Worm (Caenorhabditis elegans): ENCODE measurements around the gene zfp-1.
A peak's percentile ranks its signal among the peaks of the same experiment; 100 is the strongest.

zfp-1 gene

DNA sequence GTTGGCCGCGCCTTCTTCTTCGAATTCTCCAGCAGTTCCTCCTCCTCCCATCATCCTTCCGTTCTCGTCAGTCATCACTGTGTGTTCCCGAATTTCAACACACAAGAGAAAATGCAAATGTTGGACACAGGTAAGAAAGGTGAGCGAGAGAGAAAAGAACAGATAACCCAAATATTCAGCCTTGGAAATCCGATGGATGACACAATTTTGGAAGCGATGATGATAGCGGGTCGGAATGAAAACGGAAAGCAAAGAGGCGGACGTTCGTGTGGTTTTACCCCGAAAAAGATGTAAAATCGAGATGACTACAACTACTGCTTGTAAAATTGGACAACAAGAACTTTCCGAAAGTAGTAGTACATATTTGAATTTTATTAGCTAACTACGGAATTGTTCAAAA, 48.5 kb downstream of the zfp-1 start:
- TF ChIP-seq blmp-1 (tag; optimal IDR thresholded peaks at IDR 0.05) (peak; percentile 73), ztf-4 (tag; optimal IDR thresholded peaks at IDR 0.05) (no peak), unc-62 (GFP tag; optimal IDR thresholded peaks at IDR 0.05) (no peak)

DNA sequence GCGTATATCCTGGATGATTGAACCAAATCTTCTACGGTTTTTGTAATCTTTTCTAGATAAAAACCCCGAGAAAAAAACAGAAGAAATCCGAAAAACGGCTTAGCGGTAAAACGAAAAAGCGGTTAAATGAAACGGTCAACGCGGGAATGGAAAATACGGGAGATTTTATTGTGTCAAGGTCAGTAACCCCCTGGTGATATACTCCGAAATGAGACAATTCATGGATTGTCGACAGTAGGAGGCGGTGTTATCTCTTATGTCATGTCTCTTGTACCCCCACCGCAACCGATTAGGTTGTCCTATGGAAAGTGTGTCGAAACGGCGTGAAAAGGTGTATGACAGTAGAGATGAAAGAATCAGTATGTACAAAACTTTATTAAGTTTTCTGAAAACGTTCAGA, 52.8 kb downstream of the zfp-1 start:
- TF ChIP-seq efl-1 (optimal IDR thresholded peaks at IDR 0.05): no peak
- TF ChIP-seq efl-1 (GFP tag; optimal IDR thresholded peaks at IDR 0.05 in 1 of 2): no peak
- peak; percentile 81 for TF ChIP-seq blmp-1 (tag; optimal IDR thresholded peaks at IDR 0.05)

- TF ChIP-seq swsn-7 (tag; optimal IDR thresholded peaks at IDR 0.05) (no peak), nhr-76 (tag; optimal IDR thresholded peaks at IDR 0.05) (no peak), efl-3 (GFP tag; optimal IDR thresholded peaks at IDR 0.05) (no peak), mab-9 (GFP tag; IDR thresholded peaks at IDR 0.05) (no peak), efl-1 (optimal IDR thresholded peaks at IDR 0.05) (no peak), efl-1 (GFP tag; optimal IDR thresholded peaks at IDR 0.05 in 1 of 2) (no peak)
These were observed 53.8 kb downstream of the zfp-1 start, which contains the start of gene F44E2.6 for ce11 chrIII:8845114-8845513. Gene F44E2.6 (minus strand): TSS chrIII:8845214.

DNA sequence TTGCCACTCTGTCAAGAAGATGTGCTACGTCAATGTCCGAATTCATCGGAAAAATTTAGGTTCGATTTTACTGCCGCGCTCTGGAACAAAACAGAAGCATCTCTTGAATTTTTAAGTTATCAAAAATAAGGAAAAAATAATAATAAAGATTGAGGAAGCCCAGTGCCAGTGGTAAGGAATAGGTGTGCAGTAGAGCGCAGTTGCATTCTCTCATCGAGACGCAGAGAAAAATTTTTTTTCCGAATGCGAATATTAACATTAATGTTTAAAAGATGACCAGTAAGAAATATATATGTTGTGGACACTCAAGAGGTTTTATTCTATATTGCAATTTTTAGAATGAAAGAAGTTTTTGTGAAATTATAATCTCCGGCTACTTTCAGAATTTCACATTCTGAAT, 56.4 kb downstream of the zfp-1 start:
- TF ChIP-seq swsn-7 (tag; optimal IDR thresholded peaks at IDR 0.05): peak; percentile 52
- TF ChIP-seq lin-39 (tag; optimal IDR thresholded peaks at IDR 0.05): no peak
- TF ChIP-seq ceh-8 (GFP tag; optimal IDR thresholded peaks at IDR 0.05): no peak
- peak; percentile 28 for TF ChIP-seq tbx-2 (tag; optimal IDR thresholded peaks at IDR 0.05)
- no peak for TF ChIP-seq ets-5 (GFP tag; IDR thresholded peaks at IDR 0.05)
- TF ChIP-seq snpc-4 (tag; optimal IDR thresholded peaks at IDR 0.05): no peak
- TF ChIP-seq zag-1 (tag; optimal IDR thresholded peaks at IDR 0.05): no peak
- TF ChIP-seq aha-1 (tag; optimal IDR thresholded peaks at IDR 0.05): no peak
- peak; percentile 26 for TF ChIP-seq C04F5.9 (tag; optimal IDR thresholded peaks at IDR 0.05)
- peak; percentile 35; the same call in 1 of the 2 replicates for TF ChIP-seq nhr-19 (GFP tag; conservative IDR thresholded peaks at IDR 0.05)
- no peak for TF ChIP-seq nhr-76 (tag; optimal IDR thresholded peaks at IDR 0.05)
- TF ChIP-seq isw-1 (GFP tag; IDR thresholded peaks at IDR 0.05): peak; percentile 2; the same call in 1 of the 2 replicates
- peak; percentile 75 to 76 for TF ChIP-seq efl-1 (optimal IDR thresholded peaks at IDR 0.05)
- TF ChIP-seq efl-1 (GFP tag; optimal IDR thresholded peaks at IDR 0.05 in 1 of 2): peak; percentile 75 to 96
- TF ChIP-seq mab-9 (GFP tag; IDR thresholded peaks at IDR 0.05): no peak
- peak; percentile 52 for TF ChIP-seq nhr-90 (tag; optimal IDR thresholded peaks at IDR 0.05; ENCODE audit: poor library complexity)
- TF ChIP-seq ztf-11 (tag; optimal IDR thresholded peaks at IDR 0.05): no peak
- TF ChIP-seq alr-1 (tag; optimal IDR thresholded peaks at IDR 0.05; ENCODE audit: borderline replicate concordance): no peak
- no peak for TF ChIP-seq jun-1 (tag; optimal IDR thresholded peaks at IDR 0.05)
- no peak for TF ChIP-seq tlp-1 (tag; optimal IDR thresholded peaks at IDR 0.05)
- TF ChIP-seq dsc-1 (tag; optimal IDR thresholded peaks at IDR 0.05): no peak
- peak; percentile 66 to 79 for TF ChIP-seq lin-35 (GFP tag; optimal IDR thresholded peaks at IDR 0.05)
- no peak for TF ChIP-seq Y116A8C.19 (tag; optimal IDR thresholded peaks at IDR 0.05; ENCODE audit: borderline replicate concordance)
- peak; percentile 70 for TF ChIP-seq nhr-71 (tag; optimal IDR thresholded peaks at IDR 0.05)
- TF ChIP-seq aly-2 (tag; optimal IDR thresholded peaks at IDR 0.05): no peak
- peak in 1 of 2 experiments; percentile 15 for TF ChIP-seq mdl-1 (tag; optimal IDR thresholded peaks at IDR 0.05)
- no peak for TF ChIP-seq pax-3 (tag; optimal IDR thresholded peaks at IDR 0.05)
- TF ChIP-seq nhr-47 (tag; optimal IDR thresholded peaks at IDR 0.05): peak; percentile 63
- no peak for TF ChIP-seq nhr-12 (tag; optimal IDR thresholded peaks at IDR 0.05)
- TF ChIP-seq skn-1 (tag; optimal IDR thresholded peaks at IDR 0.05): peak; percentile 48
- no peak for TF ChIP-seq nhr-84 (tag; optimal IDR thresholded peaks at IDR 0.05)
- peak; percentile 64 for TF ChIP-seq mep-1 (tag; optimal IDR thresholded peaks at IDR 0.05)
- TF ChIP-seq ces-1 (GFP tag; optimal IDR thresholded peaks at IDR 0.05): no peak
- TF ChIP-seq mef-2 (tag; optimal IDR thresholded peaks at IDR 0.05): no peak
- peak; percentile 67 to 80 (median 72) for TF ChIP-seq dpl-1 (GFP tag; optimal IDR thresholded peaks at IDR 0.05)
- TF ChIP-seq ceh-88 (GFP tag; IDR thresholded peaks at IDR 0.05): no peak
- TF ChIP-seq F16B12.6 (tag; optimal IDR thresholded peaks at IDR 0.05): peak; percentile 18
- TF ChIP-seq hlh-4 (tag; optimal IDR thresholded peaks at IDR 0.05): no peak
- TF ChIP-seq hpl-2 (GFP tag; optimal IDR thresholded peaks at IDR 0.05): no peak
- TF ChIP-seq nhr-85 (tag): peak; percentile 70
- no peak for TF ChIP-seq nhr-77 (tag; optimal IDR thresholded peaks at IDR 0.05)
- TF ChIP-seq fos-1 (tag; optimal IDR thresholded peaks at IDR 0.05): no peak
- no peak for TF ChIP-seq zip-4 (GFP tag; optimal IDR thresholded peaks at IDR 0.05)
